Fruit fly (Drosophila melanogaster): ENCODE data around the gene CG33783.
A peak's percentile ranks its signal among the peaks of the same experiment; 100 is the strongest.

dm6 chr3R:10109938-10110337, 43.4 kb downstream of the CG33783 start, which contains the start of gene Fmr1:
- peak; percentile 52 for TF ChIP-seq bab1 (GFP tag; optimal IDR thresholded peaks at IDR 0.05)
- TF ChIP-seq toe (GFP tag; optimal IDR thresholded peaks at IDR 0.05), result no peak
- no peak for TF ChIP-seq CG5204 (GFP tag; optimal IDR thresholded peaks at IDR 0.05)
- peak; percentile 47 for TF ChIP-seq CG12768 (GFP tag; optimal IDR thresholded peaks at IDR 0.05)
- peak; percentile 32 for TF ChIP-seq CG11617 (GFP tag; optimal IDR thresholded peaks at IDR 0.05)
- TF ChIP-seq CG7101 (tag; optimal IDR thresholded peaks at IDR 0.05), result peak; percentile 43
- peak; percentile 27 for TF ChIP-seq Clk (GFP tag; optimal IDR thresholded peaks at IDR 0.05)
- peak; percentile 64 for TF ChIP-seq CG14711 (tag; optimal IDR thresholded peaks at IDR 0.05)
- peak; percentile 23 for TF ChIP-seq pad (GFP tag; optimal IDR thresholded peaks at IDR 0.05)
- peak; percentile 18 for TF ChIP-seq ovo (GFP tag; optimal IDR thresholded peaks at IDR 0.05)
- TF ChIP-seq Mnt (GFP tag; optimal IDR thresholded peaks at IDR 0.05), result peak; percentile 64
- TF ChIP-seq CG1620 (GFP tag; optimal IDR thresholded peaks at IDR 0.05), result peak; percentile 67
- no peak for TF ChIP-seq kay (GFP tag; ENCODE audit: borderline replicate concordance)
- TF ChIP-seq Crg-1 (GFP tag; optimal IDR thresholded peaks at IDR 0.05), result no peak
